Worm (Caenorhabditis elegans): ENCODE measurements around the gene rpl-35.

The rpl-35 gene

ce11 chrIII:7857142-7857541 lies 2.2 kb downstream of the rpl-35 start, which contains the start of gene tag-307:
Gene tag-307, minus strand, starts transcription at chrIII:7857242.
- TF ChIP-seq nhr-25 (tag; optimal IDR thresholded peaks at IDR 0.05) (no peak), skn-1 (tag; optimal IDR thresholded peaks at IDR 0.05) (no peak), egl-27 (tag; optimal IDR thresholded peaks at IDR 0.05) (no peak), ceh-9 (tag; optimal IDR thresholded peaks at IDR 0.05) (no peak), mml-1 (tag; optimal IDR thresholded peaks at IDR 0.05) (no peak), ceh-28 (tag; optimal IDR thresholded peaks at IDR 0.05) (no peak), pqm-1 (tag; optimal IDR thresholded peaks at IDR 0.05) (no peak), eor-1 (tag; optimal IDR thresholded peaks at IDR 0.05) (no peak), lin-39 (tag; optimal IDR thresholded peaks at IDR 0.05) (no peak)

- TF ChIP-seq aly-2 (tag; optimal IDR thresholded peaks at IDR 0.05), result no peak
- TF ChIP-seq lin-15B (tag; optimal IDR thresholded peaks at IDR 0.05), result peak; percentile 18
- TF ChIP-seq nfya-1 (tag; optimal IDR thresholded peaks at IDR 0.05; ENCODE audit: insufficient read depth), result peak; percentile 5
- no peak for TF ChIP-seq egl-27 (tag; optimal IDR thresholded peaks at IDR 0.05)
- TF ChIP-seq pha-4 (tag; optimal IDR thresholded peaks at IDR 0.05), result peak; percentile 14
- peak; percentile 4 for TF ChIP-seq elt-2 (tag; optimal IDR thresholded peaks at IDR 0.05)
- no peak for TF ChIP-seq nhr-12 (tag; optimal IDR thresholded peaks at IDR 0.05)
- TF ChIP-seq hmg-11 (tag; optimal IDR thresholded peaks at IDR 0.05), result peak; percentile 8
- TF ChIP-seq nhr-43 (tag; optimal IDR thresholded peaks at IDR 0.05; ENCODE audit: poor library complexity, severe bottlenecking), result peak; percentile 55
Observed at ce11 chrIII:7858407-7859029, 3.6 kb downstream of the rpl-35 start, which contains the start of the genes coq-5 and ufm-1. Gene coq-5, minus strand, starts transcription at chrIII:7858457. Gene ufm-1, plus strand, starts transcription at chrIII:7858979.

- TF ChIP-seq skn-1 (tag; optimal IDR thresholded peaks at IDR 0.05) (no peak), hmg-11 (tag; optimal IDR thresholded peaks at IDR 0.05) (no peak), ceh-16 (tag; optimal IDR thresholded peaks at IDR 0.05) (no peak), pqm-1 (tag; optimal IDR thresholded peaks at IDR 0.05) (no peak), nhr-25 (tag; optimal IDR thresholded peaks at IDR 0.05) (no peak), ama-1 (optimal IDR thresholded peaks at IDR 0.05) (no peak), nhr-67 (tag; optimal IDR thresholded peaks at IDR 0.05) (no peak), nhr-23 (tag; optimal IDR thresholded peaks at IDR 0.05) (no peak), egl-27 (tag; optimal IDR thresholded peaks at IDR 0.05) (no peak), ZK546.5 (tag; optimal IDR thresholded peaks at IDR 0.05) (no peak), sea-2 (GFP tag; optimal IDR thresholded peaks at IDR 0.05) (no peak), R02D3.7 (tag; optimal IDR thresholded peaks at IDR 0.05) (no peak), jun-1 (tag; optimal IDR thresholded peaks at IDR 0.05) (no peak), mml-1 (tag; optimal IDR thresholded peaks at IDR 0.05) (no peak), eor-1 (tag; optimal IDR thresholded peaks at IDR 0.05) (no peak), fos-1 (tag; optimal IDR thresholded peaks at IDR 0.05) (no peak), nhr-77 (tag; optimal IDR thresholded peaks at IDR 0.05) (no peak), elt-2 (tag; optimal IDR thresholded peaks at IDR 0.05) (no peak)
Observed at ce11 chrIII:7859313-7859712, 4.4 kb downstream of the rpl-35 start, which contains the start of gene tomm-7. Gene tomm-7, plus strand, starts transcription at chrIII:7859613.

- TF ChIP-seq fkh-10 (GFP tag; optimal IDR thresholded peaks at IDR 0.05) (no peak), nhr-25 (tag; optimal IDR thresholded peaks at IDR 0.05) (no peak), unc-62 (GFP tag; optimal IDR thresholded peaks at IDR 0.05) (no peak), elt-2 (tag; optimal IDR thresholded peaks at IDR 0.05) (peak; percentile 31)
Observed at ce11 chrIII:7860885-7861284, 6.0 kb downstream of the rpl-35 start, which contains the start of gene cuc-1. Gene cuc-1, minus strand, starts transcription at chrIII:7860985.

ce11 chrIII:7861535-7862120 lies 6.7 kb downstream of the rpl-35 start, which contains the start of gene snr-5:
Gene snr-5, plus strand, starts transcription at chrIII:7862070.
- TF ChIP-seq hmg-11 (tag; optimal IDR thresholded peaks at IDR 0.05), result peak; percentile 31
- TF ChIP-seq ama-1 (optimal IDR thresholded peaks at IDR 0.05), result no peak
- TF ChIP-seq aly-2 (tag; optimal IDR thresholded peaks at IDR 0.05), result no peak
- no peak for TF ChIP-seq mdl-1 (tag; optimal IDR thresholded peaks at IDR 0.05)
- TF ChIP-seq ceh-16 (tag; optimal IDR thresholded peaks at IDR 0.05), result no peak
- peak; percentile 40 for TF ChIP-seq nfya-1 (tag; optimal IDR thresholded peaks at IDR 0.05; ENCODE audit: insufficient read depth)
